5 fruit fly cellular contexts compared by ENCODE assay signal in the genomic region with DNA sequence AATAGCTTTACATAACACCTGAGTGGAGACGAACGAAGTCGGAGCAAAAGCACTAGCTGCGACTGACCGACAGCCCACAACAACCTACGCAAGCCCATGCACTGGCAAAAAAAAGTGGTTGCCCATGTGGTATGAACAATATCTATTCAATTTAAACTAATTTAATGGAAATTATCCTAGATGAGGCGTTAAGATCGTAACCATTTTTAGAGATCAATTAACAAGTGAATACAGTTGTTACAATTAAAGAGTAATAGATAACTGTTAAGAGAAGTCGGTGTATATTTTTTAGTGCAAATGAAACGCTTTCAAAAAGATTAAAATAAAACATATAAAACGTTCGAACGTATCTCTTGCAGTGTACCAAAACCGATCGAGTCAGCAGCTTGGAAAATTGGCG.
A peak's percentile ranks its signal among the peaks of the same experiment; 100 is the strongest.
TF ChIP-seq lines count a peak whose summit lies in the region.

No protein-coding gene starts in this region.

- no peak for TF ChIP-seq CTCF in whole organism, embryonic (GFP tag; optimal IDR thresholded peaks at IDR 0.05; lab: Kevin White, UChicago)

TF ChIP-seq in whole organism, adult, 20 proteins besides CTCF, POLR2A, EP300 and RAD21:
- TF ChIP-seq CG7101 (tag; optimal IDR thresholded peaks at IDR 0.05; lab: Kevin White, UChicago): no peak
- no peak for TF ChIP-seq toe (GFP tag; optimal IDR thresholded peaks at IDR 0.05; lab: Kevin White, UChicago)
- TF ChIP-seq bab1 (GFP tag; optimal IDR thresholded peaks at IDR 0.05; lab: Kevin White, UChicago): peak; percentile 39
- no peak for TF ChIP-seq cnc (optimal IDR thresholded peaks at IDR 0.05; lab: Kevin White, UChicago)

TF ChIP-seq in whole organism, embryonic, 481 proteins besides CTCF, POLR2A, EP300 and RAD21 (continues in another document):
- no peak for TF ChIP-seq sug (tag; optimal IDR thresholded peaks at IDR 0.05; lab: Kevin White, UChicago)
- peak; percentile 5 for TF ChIP-seq Hr3 (GFP tag; optimal IDR thresholded peaks at IDR 0.05; lab: Kevin White, UChicago)
- no peak for TF ChIP-seq sim (GFP tag; IDR thresholded peaks at IDR 0.05; lab: Robert Waterston, UW)
- no peak for TF ChIP-seq wdn (GFP tag; IDR thresholded peaks at IDR 0.05; lab: Robert Waterston, UW)
- TF ChIP-seq CG34376 (GFP tag; optimal IDR thresholded peaks at IDR 0.05; lab: Kevin White, UChicago): no peak
- no peak for TF ChIP-seq Aef1 (GFP tag; IDR thresholded peaks at IDR 0.05; lab: Robert Waterston, UW)
- TF ChIP-seq gro (GFP tag; optimal IDR thresholded peaks at IDR 0.05; lab: Kevin White, UChicago): no peak
- peak; percentile 58 for TF ChIP-seq Blimp-1 (GFP tag; optimal IDR thresholded peaks at IDR 0.05; lab: Kevin White, UChicago)
- TF ChIP-seq Taf1 (GFP tag; IDR thresholded peaks at IDR 0.05; lab: Robert Waterston, UW): no peak
- no peak for TF ChIP-seq bowl (GFP tag; IDR thresholded peaks at IDR 0.05; lab: Robert Waterston, UW)
- no peak for TF ChIP-seq CG8089 (GFP tag; optimal IDR thresholded peaks at IDR 0.05; lab: Kevin White, UChicago)
- TF ChIP-seq CG10979 (tag; optimal IDR thresholded peaks at IDR 0.05; lab: Kevin White, UChicago): peak; percentile 70
- TF ChIP-seq dati (GFP tag; IDR thresholded peaks at IDR 0.05; lab: Robert Waterston, UW): no peak
- peak; percentile 40 for TF ChIP-seq pum (GFP tag; optimal IDR thresholded peaks at IDR 0.05; lab: Kevin White, UChicago)
- TF ChIP-seq CG15479 (GFP tag; optimal IDR thresholded peaks at IDR 0.05; lab: Kevin White, UChicago): no peak
- no peak for TF ChIP-seq dimm (GFP tag; IDR thresholded peaks at IDR 0.05; lab: Robert Waterston, UW)
- TF ChIP-seq jing (GFP tag; optimal IDR thresholded peaks at IDR 0.05; lab: Kevin White, UChicago): peak; percentile 55
- TF ChIP-seq Sox102F (GFP tag; optimal IDR thresholded peaks at IDR 0.05; lab: Kevin White, UChicago): peak; percentile 79
- no peak for TF ChIP-seq CG42726 (GFP tag; IDR thresholded peaks at IDR 0.05; lab: Robert Waterston, UW; ENCODE audit: partially characterized antibody)
- TF ChIP-seq wek (GFP tag; optimal IDR thresholded peaks at IDR 0.05; lab: Kevin White, UChicago): no peak
- no peak for TF ChIP-seq PHDP (tag; optimal IDR thresholded peaks at IDR 0.05; lab: Kevin White, UChicago)
- TF ChIP-seq CG10274 (GFP tag; optimal IDR thresholded peaks at IDR 0.05; lab: Kevin White, UChicago): no peak

TF ChIP-seq in whole organism, prepupa, 60 proteins besides CTCF, POLR2A, EP300 and RAD21 (continues in another document):
- TF ChIP-seq Blimp-1 (GFP tag; optimal IDR thresholded peaks at IDR 0.05; lab: Kevin White, UChicago): no peak
- TF ChIP-seq CG31627 (GFP tag; optimal IDR thresholded peaks at IDR 0.05; lab: Kevin White, UChicago): no peak
- TF ChIP-seq CG3032 (tag; optimal IDR thresholded peaks at IDR 0.05; lab: Kevin White, UChicago): no peak
- TF ChIP-seq topi (GFP tag; optimal IDR thresholded peaks at IDR 0.05; lab: Kevin White, UChicago): no peak
- TF ChIP-seq Eip78C (GFP tag; lab: Kevin White, UChicago): peak; percentile 95
- TF ChIP-seq CG11294 (GFP tag; IDR thresholded peaks at IDR 0.05; lab: Robert Waterston, UW): no peak
- TF ChIP-seq vri (GFP tag; optimal IDR thresholded peaks at IDR 0.05; lab: Kevin White, UChicago): no peak
- peak; percentile 86 for TF ChIP-seq Hr4 (GFP tag; optimal IDR thresholded peaks at IDR 0.05; lab: Kevin White, UChicago)
- no peak for TF ChIP-seq CG7368 (GFP tag; optimal IDR thresholded peaks at IDR 0.05; lab: Kevin White, UChicago)
- no peak for TF ChIP-seq fd85E (GFP tag; optimal IDR thresholded peaks at IDR 0.05; lab: Kevin White, UChicago)
- TF ChIP-seq CG10631 (GFP tag; optimal IDR thresholded peaks at IDR 0.05; lab: Kevin White, UChicago): peak; percentile 70
- peak; percentile 93 for TF ChIP-seq CG8119 (GFP tag; IDR thresholded peaks at IDR 0.05; lab: Robert Waterston, UW)
- no peak for TF ChIP-seq CG11902 (GFP tag; optimal IDR thresholded peaks at IDR 0.05; lab: Kevin White, UChicago)
- TF ChIP-seq fd59A (GFP tag; optimal IDR thresholded peaks at IDR 0.05; lab: Kevin White, UChicago): no peak
- no peak for TF ChIP-seq Ets96B (tag; optimal IDR thresholded peaks at IDR 0.05; lab: Kevin White, UChicago)
- peak; percentile 12 for TF ChIP-seq CG8319 (GFP tag; optimal IDR thresholded peaks at IDR 0.05; lab: Kevin White, UChicago)
- peak; percentile 75 for TF ChIP-seq achi (GFP tag; optimal IDR thresholded peaks at IDR 0.05; lab: Kevin White, UChicago)
- TF ChIP-seq CG9139 (GFP tag; optimal IDR thresholded peaks at IDR 0.05; lab: Kevin White, UChicago): no peak
- TF ChIP-seq ss (GFP tag; optimal IDR thresholded peaks at IDR 0.05; lab: Kevin White, UChicago): peak in 1 of 2 experiments; percentile 15
- peak; percentile 23 for TF ChIP-seq cyc (GFP tag; optimal IDR thresholded peaks at IDR 0.05; lab: Kevin White, UChicago)
- peak; percentile 81 for TF ChIP-seq Lpt (GFP tag; optimal IDR thresholded peaks at IDR 0.05; lab: Kevin White, UChicago)
- TF ChIP-seq esn (GFP tag; optimal IDR thresholded peaks at IDR 0.05; lab: Kevin White, UChicago): no peak

TF ChIP-seq in whole organism, pupa, 21 proteins besides CTCF, POLR2A, EP300 and RAD21:
- TF ChIP-seq CG15710 (tag; optimal IDR thresholded peaks at IDR 0.05; lab: Kevin White, UChicago) (no peak), CG14655 (GFP tag; optimal IDR thresholded peaks at IDR 0.05; lab: Kevin White, UChicago) (peak; percentile 92), gl (tag; optimal IDR thresholded peaks at IDR 0.05; lab: Kevin White, UChicago) (no peak), Pif1A (GFP tag; optimal IDR thresholded peaks at IDR 0.05; lab: Kevin White, UChicago) (peak; percentile 68), CG8159 (tag; optimal IDR thresholded peaks at IDR 0.05; lab: Kevin White, UChicago) (peak; percentile 42), CG17806 (tag; optimal IDR thresholded peaks at IDR 0.05; lab: Kevin White, UChicago) (peak; percentile 30), CG10348 (GFP tag; IDR thresholded peaks at IDR 0.05; lab: Robert Waterston, UW) (no peak), rn (GFP tag; IDR thresholded peaks at IDR 0.05; lab: Robert Waterston, UW) (0 out of 2 replicates have a peak, but pooled peaks have one; percentile 41), CG32121 (GFP tag; IDR thresholded peaks at IDR 0.05; lab: Robert Waterston, UW) (peak; percentile 76), D1 (tag; optimal IDR thresholded peaks at IDR 0.05; lab: Kevin White, UChicago) (no peak), CG8301 (tag; optimal IDR thresholded peaks at IDR 0.05; lab: Kevin White, UChicago) (peak; percentile 92), EcR (GFP tag; optimal IDR thresholded peaks at IDR 0.05; lab: Kevin White, UChicago) (no peak), Ets98B (GFP tag; IDR thresholded peaks at IDR 0.05; lab: Robert Waterston, UW) (peak; percentile 71), CG34367 (tag; optimal IDR thresholded peaks at IDR 0.05; lab: Kevin White, UChicago) (peak; percentile 47), Snoo (tag; optimal IDR thresholded peaks at IDR 0.05; lab: Kevin White, UChicago) (no peak), Pif1B (GFP tag; optimal IDR thresholded peaks at IDR 0.05; lab: Kevin White, UChicago) (peak; percentile 67), CG4496 (GFP tag; IDR thresholded peaks at IDR 0.05; lab: Robert Waterston, UW) (peak; percentile 67; the same call in 2 of the 3 replicates), CG9948 (tag; optimal IDR thresholded peaks at IDR 0.05; lab: Kevin White, UChicago) (no peak), CG12605 (GFP tag; IDR thresholded peaks at IDR 0.05; lab: Robert Waterston, UW) (peak; percentile 63), CG13204 (GFP tag; optimal IDR thresholded peaks at IDR 0.05; lab: Kevin White, UChicago) (no peak), fd96Ca (GFP tag; IDR thresholded peaks at IDR 0.05; lab: Robert Waterston, UW) (peak; percentile 74; the same call in 2 of the 3 replicates)

TF ChIP-seq in whole organism, wandering third instar larva, 38 proteins besides CTCF, POLR2A, EP300 and RAD21:
- TF ChIP-seq h (GFP tag; optimal IDR thresholded peaks at IDR 0.05; lab: Kevin White, UChicago) (peak; percentile 16), Hr83 (GFP tag; optimal IDR thresholded peaks at IDR 0.05; lab: Kevin White, UChicago; ENCODE audit: poor library complexity, severe bottlenecking) (no peak)
TF ChIP-seq in whole organism, wandering third instar larva: peak in this region for 1.
